Fruit fly (Drosophila melanogaster): ENCODE results near the gene for.

The for gene

DNA sequence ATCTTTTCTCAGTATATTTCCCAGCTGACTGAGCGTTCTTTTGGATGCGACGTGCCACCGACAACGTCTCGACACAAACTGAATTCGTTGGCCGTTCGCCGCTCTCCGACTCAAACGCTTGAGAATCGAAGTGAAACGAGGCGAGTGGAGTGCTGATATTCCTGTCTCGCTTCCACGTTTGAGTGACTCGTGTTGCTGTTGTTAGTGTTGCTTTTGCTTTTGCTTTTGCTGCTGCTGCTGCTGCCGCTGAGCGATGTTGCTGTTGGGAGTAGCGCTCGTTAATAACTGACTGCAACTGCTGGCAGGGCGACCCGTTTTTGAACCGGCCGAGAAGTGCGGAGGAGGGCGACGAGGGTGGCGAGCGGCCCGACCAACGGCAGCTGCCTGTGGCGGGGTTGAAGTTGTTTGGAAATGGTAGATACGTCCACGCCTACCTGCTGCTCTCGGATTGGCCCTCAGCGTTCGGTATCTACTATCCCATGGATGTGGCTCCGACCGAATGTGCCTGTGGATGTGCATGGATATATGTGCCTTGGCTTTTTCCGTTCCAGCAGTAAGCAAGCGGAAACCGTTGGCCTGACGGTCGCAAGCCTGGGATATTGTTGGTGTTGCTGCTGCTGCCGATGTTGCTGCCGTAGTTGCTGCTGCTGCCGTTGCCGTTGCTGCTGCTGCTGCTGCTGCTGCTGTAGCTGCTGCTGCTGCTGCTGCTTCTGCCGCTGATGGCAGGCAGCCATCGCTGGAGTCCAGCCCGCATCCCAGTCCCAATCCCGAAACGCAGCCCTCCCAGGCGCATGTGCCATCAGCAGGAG lies 50.1 kb downstream of the for start, which contains the start of gene odd (continued):
- TF ChIP-seq zfh1 (GFP tag; IDR thresholded peaks at IDR 0.05) (0 out of 3 replicates have a peak, but pooled peaks have one; percentile 25), chinmo (GFP tag; IDR thresholded peaks at IDR 0.05; ENCODE audit: partially characterized antibody) (peak; percentile 96), Dref (GFP tag; IDR thresholded peaks at IDR 0.05) (0 out of 2 replicates have a peak, but pooled peaks have one; percentile 19), CG10321 (GFP tag; IDR thresholded peaks at IDR 0.05) (peak; percentile 84), CG13287 (GFP tag; IDR thresholded peaks at IDR 0.05; ENCODE audit: partially characterized antibody) (peak; percentile 31; the same call in 1 of the 2 replicates), crol (GFP tag; IDR thresholded peaks at IDR 0.05) (peak; percentile 92), zen2 (GFP tag; IDR thresholded peaks at IDR 0.05; ENCODE audit: partially characterized antibody) (peak; percentile 75; the same call in 2 of the 3 replicates), Bgb (GFP tag; IDR thresholded peaks at IDR 0.05; ENCODE audit: partially characterized antibody) (peak; percentile 74), CG7745 (tag; optimal IDR thresholded peaks at IDR 0.05) (peak; percentile 40), sd (tag; optimal IDR thresholded peaks at IDR 0.05) (peak; percentile 1), inv (GFP tag; IDR thresholded peaks at IDR 0.05; ENCODE audit: partially characterized antibody) (0 out of 2 replicates have a peak, but pooled peaks have one; percentile 17), sr (GFP tag; IDR thresholded peaks at IDR 0.05) (peak; percentile 50; the same call in 1 of the 3 replicates), insv (GFP tag; optimal IDR thresholded peaks at IDR 0.05) (no peak), ttk (GFP tag; IDR thresholded peaks at IDR 0.05) (peak; percentile 63), chif (GFP tag; optimal IDR thresholded peaks at IDR 0.05) (no peak), Trl (optimal IDR thresholded peaks at IDR 0.05) (peak; percentile 35 to 36), Trl (GFP tag; optimal IDR thresholded peaks at IDR 0.05) (no peak), hbn (GFP tag; IDR thresholded peaks at IDR 0.05; ENCODE audit: partially characterized antibody) (0 out of 2 replicates have a peak, but pooled peaks have one; percentile 28), Opbp (GFP tag; IDR thresholded peaks at IDR 0.05; ENCODE audit: partially characterized antibody) (peak; percentile 29; the same call in 1 of the 3 replicates), CG7271 (tag; optimal IDR thresholded peaks at IDR 0.05) (peak; percentile 18), CG1529 (GFP tag; optimal IDR thresholded peaks at IDR 0.05) (no peak), CG34224 (GFP tag; IDR thresholded peaks at IDR 0.05; ENCODE audit: partially characterized antibody) (peak; percentile 27; the same call in 1 of the 3 replicates), CG4328 (GFP tag; optimal IDR thresholded peaks at IDR 0.05) (no peak), CG10267 (tag; optimal IDR thresholded peaks at IDR 0.05) (no peak), tll (GFP tag; optimal IDR thresholded peaks at IDR 0.05) (peak in 1 of 2 experiments; percentile 80), CG7963 (GFP tag; IDR thresholded peaks at IDR 0.05; ENCODE audit: partially characterized antibody) (peak; percentile 44; the same call in 1 of the 3 replicates), amos (GFP tag; IDR thresholded peaks at IDR 0.05; ENCODE audit: partially characterized antibody) (peak; percentile 54), CG6791 (GFP tag; IDR thresholded peaks at IDR 0.05; ENCODE audit: partially characterized antibody) (peak; percentile 69; the same call in 2 of the 3 replicates), chn (GFP tag; optimal IDR thresholded peaks at IDR 0.05) (no peak), tna (GFP tag; IDR thresholded peaks at IDR 0.05; ENCODE audit: partially characterized antibody) (peak; percentile 67), chm (GFP tag; IDR thresholded peaks at IDR 0.05) (peak; percentile 33; the same call in 1 of the 2 replicates), CG42726 (GFP tag; IDR thresholded peaks at IDR 0.05; ENCODE audit: partially characterized antibody) (peak; percentile 55; the same call in 1 of the 2 replicates), Doc3 (GFP tag; IDR thresholded peaks at IDR 0.05; ENCODE audit: partially characterized antibody) (no peak), sob (GFP tag; IDR thresholded peaks at IDR 0.05) (peak; percentile 57), fd102C (GFP tag; optimal IDR thresholded peaks at IDR 0.05) (peak; percentile 62), abd-A (tag; optimal IDR thresholded peaks at IDR 0.05) (peak; percentile 61), nerfin-2 (GFP tag; IDR thresholded peaks at IDR 0.05; ENCODE audit: partially characterized antibody) (peak; percentile 50; the same call in 1 of the 2 replicates), HLHmδ (GFP tag; optimal IDR thresholded peaks at IDR 0.05) (peak; percentile 40), seq (GFP tag; IDR thresholded peaks at IDR 0.05) (0 out of 2 replicates have a peak, but pooled peaks have one; percentile 21), CG7357 (GFP tag; IDR thresholded peaks at IDR 0.05) (no peak), gsb (GFP tag; IDR thresholded peaks at IDR 0.05) (no peak), Scr (GFP tag; IDR thresholded peaks at IDR 0.05; ENCODE audit: partially characterized antibody) (peak; percentile 45; the same call in 1 of the 2 replicates), emc (GFP tag; optimal IDR thresholded peaks at IDR 0.05) (no peak), zen (tag; optimal IDR thresholded peaks at IDR 0.05) (peak; percentile 39), CG5953 (GFP tag; IDR thresholded peaks at IDR 0.05) (0 out of 2 replicates have a peak, but pooled peaks have one; percentile 34)
